Fruit fly (Drosophila melanogaster) whole organism, embryonic: ENCODE measurements around the gene CG4972.

ENCODE experiments used
- Atf6 ChIP-seq: fragments of 200-800 bp; sonication (Bioruptor generic); IDR thresholded peaks from 2 replicates; pipeline ENCODE4 v1.3.6; 2022; ENCODE audit warnings: missing biosample characterization, missing genetic modification characterization
- B-H1 ChIP-seq: fragments of 200-800 bp; sonication (Bioruptor generic); IDR thresholded peaks from 3 replicates; pipeline ENCODE4 v1.3.6; 2022; ENCODE audit warnings: missing biosample characterization, missing genetic modification characterization
- Bgb ChIP-seq: fragments of 200-800 bp; sonication (Bioruptor generic); IDR thresholded peaks from 2 replicates; pipeline ENCODE4 v1.3.6; 2022; ENCODE audit warnings: missing biosample characterization, missing genetic modification characterization; ENCODE audit not compliant: partially characterized antibody
- BtbVII ChIP-seq: fragments of 200-800 bp; sonication (Bioruptor generic); optimal IDR thresholded peaks from 3 replicates; lab custom pipeline; 2017; ENCODE audit warnings: missing biosample characterization, mild to moderate bottlenecking, missing genetic modification characterization
- CG12942 ChIP-seq: fragments of 200-800 bp; sonication (Bioruptor generic); optimal IDR thresholded peaks from 3 replicates; lab custom pipeline; 2016; ENCODE audit warnings: missing biosample characterization, missing genetic modification characterization
- CG13123 ChIP-seq: fragments of 200-800 bp; sonication (Bioruptor generic); optimal IDR thresholded peaks from 2 replicates; lab custom pipeline; 2016; ENCODE audit warnings: missing biosample characterization, missing genetic modification characterization
- CG13424 ChIP-seq: fragments of 200-800 bp; sonication (Bioruptor generic); optimal IDR thresholded peaks from 2 replicates; lab custom pipeline; 2019; ENCODE audit warnings: missing biosample characterization, mild to moderate bottlenecking, missing genetic modification characterization, moderate library complexity
- CG14441 ChIP-seq: fragments of 200-800 bp; sonication (Bioruptor generic); IDR thresholded peaks from 2 replicates; pipeline ENCODE4 v1.3.6; 2022; ENCODE audit warnings: missing biosample characterization, missing genetic modification characterization
- CG15514 ChIP-seq: fragments of 200-800 bp; sonication (Bioruptor generic); optimal IDR thresholded peaks from 3 replicates; lab custom pipeline; 2017; ENCODE audit warnings: missing biosample characterization, missing genetic modification characterization, mild to moderate bottlenecking, moderate library complexity, missing genetic modification reagents
- CG1647 ChIP-seq: fragments of 200-800 bp; sonication (Bioruptor generic); optimal IDR thresholded peaks from 3 replicates; lab custom pipeline; 2016; ENCODE audit warnings: missing biosample characterization, missing genetic modification characterization
- CG16813 ChIP-seq: fragments of 200-800 bp; sonication (Bioruptor generic); IDR thresholded peaks from 3 replicates; pipeline ENCODE4 v1.3.6; 2022; ENCODE audit warnings: missing biosample characterization, missing genetic modification characterization; ENCODE audit not compliant: partially characterized antibody
- CG17186 ChIP-seq: fragments of 200-800 bp; sonication (Bioruptor generic); optimal IDR thresholded peaks from 3 replicates; lab custom pipeline; 2017; ENCODE audit warnings: missing biosample characterization, missing genetic modification reagents, missing genetic modification characterization
- CG31388 ChIP-seq: fragments of 200-800 bp; sonication (Bioruptor generic); optimal IDR thresholded peaks from 2 replicates; lab custom pipeline; 2016; ENCODE audit warnings: missing biosample characterization, missing genetic modification characterization
- CG4282 ChIP-seq: fragments of 200-800 bp; sonication (Bioruptor generic); optimal IDR thresholded peaks from 2 replicates; lab custom pipeline; 2016; ENCODE audit warnings: missing biosample characterization, missing genetic modification characterization
- CG6791 ChIP-seq: fragments of 200-800 bp; sonication (Bioruptor generic); IDR thresholded peaks from 3 replicates; pipeline ENCODE4 v1.3.6; 2022; ENCODE audit warnings: missing biosample characterization, missing genetic modification characterization; ENCODE audit not compliant: partially characterized antibody
- CG7786 ChIP-seq: fragments of 200-800 bp; sonication (Bioruptor generic); optimal IDR thresholded peaks from 2 replicates; lab custom pipeline; 2016; ENCODE audit warnings: missing biosample characterization, missing genetic modification characterization
- CG7839 ChIP-seq: fragments of 200-800 bp; sonication (Bioruptor generic); optimal IDR thresholded peaks from 3 replicates; lab custom pipeline; 2018; ENCODE audit warnings: missing biosample characterization, mild to moderate bottlenecking, missing genetic modification characterization, moderate library complexity
- CG8478 ChIP-seq: fragments of >200 bp; optimal IDR thresholded peaks from 2 replicates; lab custom pipeline; 2018
- CHES-1-like ChIP-seq: fragments of 200-800 bp; sonication (Bioruptor generic); optimal IDR thresholded peaks from 2 replicates; lab custom pipeline; 2016; ENCODE audit warnings: missing biosample characterization, missing genetic modification characterization
- Chrac-16 ChIP-seq: fragments of 200-800 bp; sonication (Bioruptor generic); optimal IDR thresholded peaks from 3 replicates; lab custom pipeline; 2016; ENCODE audit warnings: missing biosample characterization, missing genetic modification characterization
- CrebB ChIP-seq: fragments of 200-800 bp; sonication (Bioruptor generic); optimal IDR thresholded peaks from 3 replicates; lab custom pipeline; 2018; ENCODE audit warnings: missing biosample characterization, mild to moderate bottlenecking, missing genetic modification characterization
- D19B ChIP-seq: fragments of 200-800 bp; sonication (Bioruptor generic); optimal IDR thresholded peaks from 2 replicates; lab custom pipeline; 2017; ENCODE audit warnings: missing biosample characterization, mild to moderate bottlenecking, missing genetic modification characterization
- Dip2 ChIP-seq: fragments of 200-800 bp; sonication (Bioruptor generic); IDR thresholded peaks from 2 replicates; pipeline ENCODE4 v1.3.6; 2022; ENCODE audit warnings: missing biosample characterization, missing genetic modification characterization
- Gug ChIP-seq: fragments of 200-800 bp; sonication (Bioruptor generic); IDR thresholded peaks from 4 replicates; pipeline ENCODE4 v1.3.6; 2022; ENCODE audit warnings: missing biosample characterization, missing genetic modification characterization
- HHEX ChIP-seq: fragments of 200-800 bp; sonication (Bioruptor generic); optimal IDR thresholded peaks from 3 replicates; lab custom pipeline; 2017; ENCODE audit warnings: missing biosample characterization, mild to moderate bottlenecking, missing genetic modification characterization, missing genetic modification reagents
- HLH4C ChIP-seq: fragments of 200-800 bp; sonication (Bioruptor generic); IDR thresholded peaks from 3 replicates; pipeline ENCODE4 v1.3.6; 2022; ENCODE audit warnings: missing biosample characterization, missing genetic modification characterization; ENCODE audit not compliant: partially characterized antibody
- Hmx ChIP-seq: fragments of 200-800 bp; sonication (Bioruptor generic); optimal IDR thresholded peaks from 2 replicates; lab custom pipeline; 2016; ENCODE audit warnings: missing biosample characterization, missing genetic modification characterization
- Lpt ChIP-seq: fragments of >200 bp; optimal IDR thresholded peaks from 2 replicates; lab custom pipeline; 2018; ENCODE audit warnings: missing biosample characterization, missing genetic modification characterization
- Mad ChIP-seq: fragments of 200-800 bp; sonication (Bioruptor generic); optimal IDR thresholded peaks from 2 replicates; lab custom pipeline; 2016; ENCODE audit warnings: missing biosample characterization, missing genetic modification characterization
- Med ChIP-seq: fragments of 200-800 bp; sonication (Bioruptor generic); peaks from one replicate; lab custom pipeline; 2016; ENCODE audit warnings: missing biosample characterization, missing genetic modification characterization, mild to moderate bottlenecking, inconsistent platforms, moderate library complexity
- Meics ChIP-seq: fragments of 200-800 bp; sonication (Bioruptor generic); optimal IDR thresholded peaks from 2 replicates; lab custom pipeline; 2017; ENCODE audit warnings: missing biosample characterization, mild to moderate bottlenecking, missing genetic modification characterization
- PHDP ChIP-seq: fragments of 200-800 bp; sonication (Bioruptor generic); optimal IDR thresholded peaks from 3 replicates; lab custom pipeline; 2018; ENCODE audit warnings: missing biosample characterization, mild to moderate bottlenecking, missing genetic modification characterization, moderate library complexity
- Ssrp ChIP-seq: fragments of 200-800 bp; sonication (Bioruptor generic); optimal IDR thresholded peaks from 2 replicates; lab custom pipeline; 2018; ENCODE audit warnings: missing biosample characterization, mild to moderate bottlenecking, missing genetic modification characterization, moderate library complexity
- ewg ChIP-seq: fragments of 200-800 bp; sonication (Bioruptor generic); optimal IDR thresholded peaks from 3 replicates; lab custom pipeline; 2017; ENCODE audit warnings: mild to moderate bottlenecking, missing biosample characterization, missing genetic modification reagents, missing genetic modification characterization
- exex ChIP-seq: fragments of 200-800 bp; sonication (Bioruptor generic); optimal IDR thresholded peaks from 4 replicates; lab custom pipeline; 2018; ENCODE audit warnings: missing biosample characterization, mild to moderate bottlenecking, missing genetic modification characterization, moderate library complexity
- eyg ChIP-seq: fragments of 200-800 bp; sonication (Bioruptor generic); optimal IDR thresholded peaks from 3 replicates; lab custom pipeline; 2016; ENCODE audit warnings: missing biosample characterization, missing genetic modification characterization
- fu2 ChIP-seq: fragments of 200-800 bp; sonication (Bioruptor generic); optimal IDR thresholded peaks from 2 replicates; lab custom pipeline; 2016; ENCODE audit warnings: missing biosample characterization, missing genetic modification characterization
- ken ChIP-seq: fragments of 200-800 bp; sonication (Bioruptor generic); IDR thresholded peaks from 3 replicates; pipeline ENCODE4 v1.3.6; 2022; ENCODE audit warnings: missing biosample characterization, missing genetic modification characterization
- nerfin-1 ChIP-seq: fragments of 200-800 bp; sonication (Bioruptor generic); optimal IDR thresholded peaks from 3 replicates; lab custom pipeline; 2019; ENCODE audit warnings: missing biosample characterization, mild to moderate bottlenecking, missing genetic modification characterization, moderate library complexity
- nmo ChIP-seq: fragments of 200-800 bp; sonication (Bioruptor generic); optimal IDR thresholded peaks from 2 replicates; lab custom pipeline; 2018; ENCODE audit warnings: missing biosample characterization, mild to moderate bottlenecking, missing genetic modification characterization, moderate library complexity
- oc ChIP-seq: fragments of 200-800 bp; sonication (Bioruptor generic); optimal IDR thresholded peaks from 2 replicates; lab custom pipeline; 2018; ENCODE audit warnings: missing biosample characterization, mild to moderate bottlenecking, missing genetic modification characterization, moderate library complexity
- sima ChIP-seq: fragments of 200-800 bp; sonication (Bioruptor generic); optimal IDR thresholded peaks from 2 replicates; lab custom pipeline; 2016; ENCODE audit warnings: missing biosample characterization, missing genetic modification characterization
- sob ChIP-seq: fragments of 200-800 bp; sonication (Bioruptor generic); IDR thresholded peaks from 2 replicates; pipeline ENCODE4 v1.3.6; 2022; ENCODE audit warnings: missing biosample characterization, missing genetic modification characterization
- ssp ChIP-seq: fragments of 200-800 bp; sonication (Bioruptor generic); IDR thresholded peaks from 2 replicates; pipeline ENCODE4 v1.3.6; 2022; ENCODE audit warnings: missing biosample characterization, missing genetic modification characterization
- tll ChIP-seq, 2 experiments: fragments of 200-800 bp in 1 of 2; fragments of >200 bp in 1 of 2; sonication (Bioruptor generic) in 1 of 2; optimal IDR thresholded peaks; 2 replicates each; lab custom pipeline; 2017 to 2019; ENCODE audit warnings: missing biosample characterization in 2 of 2, missing genetic modification characterization in 2 of 2, mild to moderate bottlenecking in 1 of 2, moderate library complexity in 1 of 2
- ttk ChIP-seq: fragments of 200-800 bp; sonication (Bioruptor generic); IDR thresholded peaks from 2 replicates; pipeline ENCODE4 v2.1.2; 2022; ENCODE audit warnings: missing biosample characterization, missing genetic modification characterization
- tup ChIP-seq: fragments of 200-800 bp; sonication (Bioruptor generic); optimal IDR thresholded peaks from 2 replicates; lab custom pipeline; 2016; ENCODE audit warnings: missing biosample characterization, mild to moderate bottlenecking, missing genetic modification characterization, moderate library complexity
- wek ChIP-seq: fragments of 200-800 bp; sonication (Bioruptor generic); optimal IDR thresholded peaks from 3 replicates; lab custom pipeline; 2018; ENCODE audit warnings: missing biosample characterization, mild to moderate bottlenecking, missing genetic modification characterization, moderate library complexity
- zen2 ChIP-seq: fragments of 200-800 bp; sonication (Bioruptor generic); IDR thresholded peaks from 3 replicates; pipeline ENCODE4 v1.3.6; 2022; ENCODE audit warnings: missing biosample characterization, missing genetic modification characterization; ENCODE audit not compliant: partially characterized antibody

Gene CG4972

dm6 chr2L:10299077-10299809 is 15.3 kb upstream of the CG4972 start (continued):
- TF ChIP-seq CG13424 (tag; lab: Kevin White, UChicago), result peak; percentile 13
- TF ChIP-seq ewg (GFP tag; lab: Kevin White, UChicago), result no peak
- TF ChIP-seq HLH4C (GFP tag; lab: Robert Waterston, UW), result 0 out of 3 replicates have a peak, but pooled peaks have one; percentile 47
- TF ChIP-seq ken (GFP tag; lab: Robert Waterston, UW), result no peak
- peak; percentile 17 for TF ChIP-seq Ssrp (tag; lab: Kevin White, UChicago)
- TF ChIP-seq B-H1 (GFP tag; lab: Robert Waterston, UW), result no peak
- peak; percentile 3 for TF ChIP-seq Meics (GFP tag; lab: Kevin White, UChicago)
- TF ChIP-seq CG7839 (tag; lab: Kevin White, UChicago), result peak; percentile 60
- TF ChIP-seq sob, result 0 out of 2 replicates have a peak, but pooled peaks have one; percentile 32
- TF ChIP-seq CG4282 (GFP tag; lab: Kevin White, UChicago), result no peak
- peak; percentile 39 for TF ChIP-seq Med (GFP tag; lab: Kevin White, UChicago)
- no peak for TF ChIP-seq CG12942
- TF ChIP-seq eyg (GFP tag; lab: Kevin White, UChicago), result no peak
- TF ChIP-seq, all 482 proteins: peak for 50

DNA sequence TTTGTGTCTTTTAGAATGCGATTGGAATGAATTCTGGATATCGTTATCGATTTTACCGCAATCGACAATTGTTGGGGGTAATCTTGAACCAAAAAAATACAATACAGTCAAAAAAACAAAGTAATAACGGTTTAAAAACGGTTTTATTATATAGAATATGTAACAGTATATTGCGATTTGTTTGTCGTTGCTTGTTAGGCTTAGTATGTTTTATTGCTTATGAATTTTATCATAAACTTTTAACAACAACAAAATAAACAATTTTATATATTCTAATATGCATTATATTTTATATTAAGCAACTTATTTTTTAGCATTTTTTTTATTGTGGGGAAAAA is 14.8 kb upstream of the CG4972 start, which contains the start of gene CYLD:
CYLD (minus strand) TSS at position 38 of the 338 bp plus-strand sequence.
- no peak for TF ChIP-seq CG1647 (GFP tag; lab: Kevin White, UChicago)
- no peak for TF ChIP-seq tll (GFP tag; optimal IDR thresholded peaks at IDR 0.05; lab: Kevin White, UChicago)
- TF ChIP-seq Chrac-16, result peak; percentile 60
- TF ChIP-seq CG14441 (GFP tag; lab: Robert Waterston, UW), result 0 out of 2 replicates have a peak, but pooled peaks have one; percentile 39
- TF ChIP-seq ttk (GFP tag; lab: Robert Waterston, UW), result no peak
- no peak for TF ChIP-seq zen2 (GFP tag; lab: Robert Waterston, UW)
- peak; percentile 66 for TF ChIP-seq CG15514 (GFP tag; lab: Kevin White, UChicago)
- TF ChIP-seq HHEX (GFP tag; lab: Kevin White, UChicago), result peak; percentile 33
- TF ChIP-seq CG7786 (GFP tag; lab: Kevin White, UChicago), result no peak
- no peak for TF ChIP-seq D19B
- TF ChIP-seq CG31388 (GFP tag; lab: Kevin White, UChicago), result peak; percentile 19
- TF ChIP-seq nmo (GFP tag; lab: Kevin White, UChicago), result peak; percentile 71
- TF ChIP-seq wek, result peak; percentile 97
- peak; percentile 37 for TF ChIP-seq nerfin-1
- TF ChIP-seq CG13123 (GFP tag; lab: Kevin White, UChicago), result peak; percentile 67
- no peak for TF ChIP-seq oc (tag; lab: Kevin White, UChicago)
- no peak for TF ChIP-seq Gug (GFP tag; lab: Robert Waterston, UW)
- no peak for TF ChIP-seq CG16813 (GFP tag; lab: Robert Waterston, UW)
- no peak for TF ChIP-seq CG8478 (lab: Kevin White, UChicago)
- TF ChIP-seq CG17186 (GFP tag; lab: Kevin White, UChicago), result no peak
- TF ChIP-seq fu2 (GFP tag; lab: Kevin White, UChicago), result no peak
- TF ChIP-seq Atf6 (GFP tag; lab: Robert Waterston, UW), result peak; percentile 81
- TF ChIP-seq ssp (GFP tag; lab: Robert Waterston, UW), result no peak
- no peak for TF ChIP-seq exex (tag; lab: Kevin White, UChicago)
- no peak for TF ChIP-seq CG6791 (GFP tag; lab: Robert Waterston, UW)
- TF ChIP-seq Dip2, result no peak
- TF ChIP-seq BtbVII (GFP tag; lab: Kevin White, UChicago), result peak; percentile 41
- TF ChIP-seq Hmx, result peak; percentile 32
- TF ChIP-seq Bgb, result no peak; the same call in 1 of the 2 replicates
- no peak for TF ChIP-seq CrebB (tag; lab: Kevin White, UChicago)
- TF ChIP-seq Mad (GFP tag; lab: Kevin White, UChicago), result no peak
- no peak for TF ChIP-seq tup (GFP tag; lab: Kevin White, UChicago)
- TF ChIP-seq Lpt, result no peak
- peak; percentile 27 for TF ChIP-seq CHES-1-like
- peak; percentile 85 for TF ChIP-seq PHDP (tag; lab: Kevin White, UChicago)
- TF ChIP-seq sima, result no peak
